Worm (Caenorhabditis elegans) whole organism, midembryonic: ENCODE data around the gene ins-37.
"Not testable (repeated sequence)": the region's sequence is repeated elsewhere in the genome, so short reads cannot be mapped to it uniquely, and the experiment has no call there.

Experiments used
- T22C8.4 ChIP-seq: fragments of 200-800 bp; sonication (Bioruptor generic); IDR thresholded peaks from 2 replicates; pipeline ENCODE4 v1.3.6; 2022; ENCODE audit warnings: missing genetic modification characterization, missing compliant biosample characterization
- cog-1 ChIP-seq: sonication (generic microtip); optimal IDR thresholded peaks from 2 replicates; lab custom pipeline; 2016; ENCODE audit warnings: missing genetic modification characterization, missing compliant biosample characterization
- flt-1 ChIP-seq: fragments of 200-800 bp; sonication (Bioruptor generic); IDR thresholded peaks from 2 replicates; pipeline ENCODE4 v1.3.6; 2022; ENCODE audit warnings: missing genetic modification characterization, missing compliant biosample characterization
- klf-2 ChIP-seq: fragments of 200-800 bp; sonication (Bioruptor generic); conservative IDR thresholded peaks from 2 replicates; pipeline ENCODE4 v1.3.6; 2022; ENCODE audit warnings: missing genetic modification reagents, missing genetic modification characterization, missing compliant biosample characterization
- med-1 ChIP-seq: sonication (generic microtip); optimal IDR thresholded peaks from 2 replicates; lab custom pipeline; 2017; ENCODE audit warnings: missing genetic modification characterization, mild to moderate bottlenecking, missing compliant biosample characterization, antibody characterized with exemption, missing genetic modification reagents; ENCODE audit not compliant: insufficient read depth
- ref-1 ChIP-seq: fragments of 200-800 bp; sonication (Bioruptor generic); conservative IDR thresholded peaks from 2 replicates; pipeline ENCODE4 v1.3.6; 2022; ENCODE audit warnings: missing genetic modification reagents, missing genetic modification characterization, missing compliant biosample characterization
- tab-1 ChIP-seq: fragments of 200-800 bp; sonication (Bioruptor generic); IDR thresholded peaks from 2 replicates; pipeline ENCODE4 v1.3.6; 2022; ENCODE audit warnings: missing genetic modification characterization, missing compliant biosample characterization
- ztf-23 ChIP-seq: fragments of 200-800 bp; sonication (Bioruptor generic); IDR thresholded peaks from 2 replicates; pipeline ENCODE4 v1.3.6; 2022; ENCODE audit warnings: missing genetic modification reagents, missing genetic modification characterization, missing compliant biosample characterization
- ztf-29 ChIP-seq: fragments of 200-800 bp; sonication (Bioruptor generic); IDR thresholded peaks from 2 replicates; pipeline ENCODE4 v1.3.6; 2022; ENCODE audit warnings: missing genetic modification reagents, missing genetic modification characterization, missing compliant biosample characterization

ins-37 gene

ce11 chrII:13835724-13836307 is at the start of gene ins-37:
Gene ins-37 (minus strand): TSS chrII:13836107.
- not testable (repeated sequence) for TF ChIP-seq med-1; ztf-23 (GFP tag; lab: Robert Waterston, UW); flt-1 (GFP tag; lab: Robert Waterston, UW)

ce11 chrII:13882405-13882804 is 46.5 kb upstream of the ins-37 start, which contains the start of gene hda-10:
Gene hda-10 (plus strand): TSS chrII:13882705.
- TF ChIP-seq ztf-23 (GFP tag; lab: Robert Waterston, UW) (no peak), T22C8.4 (GFP tag; lab: Robert Waterston, UW) (no peak), klf-2 (GFP tag; lab: Robert Waterston, UW) (no peak), tab-1 (GFP tag; lab: Robert Waterston, UW) (no peak), med-1 (no peak), ztf-29 (no peak), flt-1 (GFP tag; lab: Robert Waterston, UW) (no peak), ref-1 (no peak), cog-1 (no peak)

ce11 chrII:13879589-13879988 is 43.7 kb upstream of the ins-37 start:
- TF ChIP-seq flt-1 (GFP tag; lab: Robert Waterston, UW) (no peak), ref-1 (no peak), cog-1 (no peak), tab-1 (GFP tag; lab: Robert Waterston, UW) (no peak), T22C8.4 (GFP tag; lab: Robert Waterston, UW) (no peak), med-1 (no peak), klf-2 (GFP tag; lab: Robert Waterston, UW) (no peak), ztf-23 (GFP tag; lab: Robert Waterston, UW) (no peak), ztf-29 (no peak)

- TF ChIP-seq med-1 (no peak), flt-1 (GFP tag; lab: Robert Waterston, UW) (no peak), T22C8.4 (GFP tag; lab: Robert Waterston, UW) (no peak), cog-1 (no peak), ztf-29 (no peak), tab-1 (GFP tag; lab: Robert Waterston, UW) (no peak), ztf-23 (GFP tag; lab: Robert Waterston, UW) (no peak), ref-1 (no peak), klf-2 (GFP tag; lab: Robert Waterston, UW) (no peak)
These were observed 42.1 kb upstream of the ins-37 start for ce11 chrII:13877994-13878393.

- TF ChIP-seq tab-1 (GFP tag; lab: Robert Waterston, UW), result no peak
- no peak for TF ChIP-seq flt-1 (GFP tag; lab: Robert Waterston, UW)
- TF ChIP-seq med-1, result no peak
- no peak for TF ChIP-seq klf-2 (GFP tag; lab: Robert Waterston, UW)
- TF ChIP-seq T22C8.4 (GFP tag; lab: Robert Waterston, UW), result no peak
- no peak for TF ChIP-seq ztf-23 (GFP tag; lab: Robert Waterston, UW)
These were observed 39.8 kb upstream of the ins-37 start, which contains the start of gene ing-3 for ce11 chrII:13875734-13876133. Gene ing-3 (plus strand): TSS chrII:13876034.

- TF ChIP-seq ztf-23 (GFP tag; lab: Robert Waterston, UW) (no peak), T22C8.4 (GFP tag; lab: Robert Waterston, UW) (peak; percentile 56; the same call in 1 of the 2 replicates), ztf-29 (no peak), cog-1 (no peak), tab-1 (GFP tag; lab: Robert Waterston, UW) (no peak)
These were observed 36.4 kb upstream of the ins-37 start, which contains the start of the genes cup-14 and ndub-8 for ce11 chrII:13872191-13872889. Gene cup-14 (minus strand): TSS chrII:13872241. Gene ndub-8 (plus strand): TSS chrII:13872869.

- TF ChIP-seq flt-1 (GFP tag; lab: Robert Waterston, UW) (no peak), med-1 (no peak), ref-1 (no peak)
These were observed 26.5 kb upstream of the ins-37 start for ce11 chrII:13862453-13862852.

- TF ChIP-seq ref-1 (no peak), tab-1 (GFP tag; lab: Robert Waterston, UW) (no peak), med-1 (no peak), T22C8.4 (GFP tag; lab: Robert Waterston, UW) (no peak), flt-1 (GFP tag; lab: Robert Waterston, UW) (no peak), cog-1 (no peak), klf-2 (GFP tag; lab: Robert Waterston, UW) (no peak), ztf-23 (GFP tag; lab: Robert Waterston, UW) (no peak), ztf-29 (no peak)
These were observed 25.0 kb upstream of the ins-37 start for ce11 chrII:13860900-13861299.

- TF ChIP-seq ztf-23 (GFP tag; lab: Robert Waterston, UW) (no peak), ref-1 (no peak), ztf-29 (no peak), tab-1 (GFP tag; lab: Robert Waterston, UW) (no peak), med-1 (no peak)
These were observed 23.9 kb upstream of the ins-37 start for ce11 chrII:13859847-13860246.

ce11 chrII:13858352-13858751 is 22.4 kb upstream of the ins-37 start:
- no peak for TF ChIP-seq klf-2 (GFP tag; lab: Robert Waterston, UW)
- no peak for TF ChIP-seq med-1
- TF ChIP-seq flt-1 (GFP tag; lab: Robert Waterston, UW), result no peak
- TF ChIP-seq ref-1, result no peak
- no peak for TF ChIP-seq ztf-29
- TF ChIP-seq T22C8.4 (GFP tag; lab: Robert Waterston, UW), result no peak
- TF ChIP-seq cog-1, result no peak
- no peak for TF ChIP-seq ztf-23 (GFP tag; lab: Robert Waterston, UW)
